Worm (Caenorhabditis elegans): ENCODE results near the gene ttr-23.

The ttr-23 gene

DNA sequence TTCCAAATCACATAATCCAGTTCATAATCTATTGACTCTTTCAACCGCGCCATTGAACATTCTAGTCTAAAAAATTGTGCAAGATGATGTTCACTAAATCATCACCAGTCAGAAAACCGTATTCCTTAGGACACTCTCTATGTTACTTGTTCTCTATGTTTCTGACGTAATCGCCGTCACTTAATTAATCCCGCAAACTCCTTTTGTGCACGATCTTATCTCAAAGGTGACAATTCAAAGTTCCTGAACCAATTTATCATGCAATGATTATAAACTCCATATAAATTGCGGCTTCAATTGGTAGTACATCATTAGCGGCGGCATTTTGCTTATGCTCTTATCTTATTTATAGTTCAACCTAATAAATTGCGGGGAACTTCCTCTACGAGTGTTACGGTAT lies 26.8 kb downstream of the ttr-23 start:
- TF ChIP-seq cnd-1 (tag; optimal IDR thresholded peaks at IDR 0.05) (no peak), mep-1 (tag; optimal IDR thresholded peaks at IDR 0.05) (no peak), ceh-43 (GFP tag; optimal IDR thresholded peaks at IDR 0.05) (no peak), ces-1 (GFP tag; optimal IDR thresholded peaks at IDR 0.05) (no peak), lin-13 (tag; optimal IDR thresholded peaks at IDR 0.05) (no peak), mls-2 (tag; optimal IDR thresholded peaks at IDR 0.05) (no peak)

DNA sequence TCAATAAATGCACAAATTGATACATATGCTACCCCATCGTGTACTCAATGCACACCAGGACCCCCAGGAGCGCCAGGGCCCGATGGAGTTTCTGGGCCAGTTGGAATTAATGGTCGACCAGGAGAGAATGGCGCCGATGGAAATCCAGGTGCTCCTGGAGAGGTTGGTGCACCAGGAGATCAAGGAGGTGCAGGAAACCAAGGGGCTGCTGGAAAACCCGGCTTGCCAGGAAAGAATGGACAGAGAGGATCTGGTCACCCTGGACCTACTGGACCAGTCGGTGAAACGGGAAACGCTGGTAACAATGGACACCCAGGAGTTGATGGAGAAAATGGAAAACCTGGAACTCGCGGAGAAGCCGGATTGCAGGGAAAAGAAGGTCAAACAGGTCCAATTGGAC lies 28.0 kb downstream of the ttr-23 start:
- no peak for TF ChIP-seq lin-32 (GFP tag; optimal IDR thresholded peaks at IDR 0.05)
- TF ChIP-seq cnd-1 (tag; optimal IDR thresholded peaks at IDR 0.05): no peak
- TF ChIP-seq M03D4.4 (tag; optimal IDR thresholded peaks at IDR 0.05): no peak
- no peak for TF ChIP-seq ceh-43 (GFP tag; optimal IDR thresholded peaks at IDR 0.05)
- TF ChIP-seq lsy-2 (tag; optimal IDR thresholded peaks at IDR 0.05): no peak
- no peak for TF ChIP-seq ztf-11 (tag; optimal IDR thresholded peaks at IDR 0.05)
- no peak for TF ChIP-seq unc-62 (GFP tag; optimal IDR thresholded peaks at IDR 0.05)
- no peak for TF ChIP-seq blmp-1 (tag; optimal IDR thresholded peaks at IDR 0.05)
- TF ChIP-seq nhr-12 (tag; optimal IDR thresholded peaks at IDR 0.05): no peak

ce11 chrV:10560621-10561020 lies 29.0 kb downstream of the ttr-23 start, which contains the start of gene col-152:
Gene col-152 (plus strand): TSS chrV:10560921.
- TF ChIP-seq lin-13 (tag; optimal IDR thresholded peaks at IDR 0.05): no peak
- TF ChIP-seq unc-62 (GFP tag; optimal IDR thresholded peaks at IDR 0.05): no peak
- TF ChIP-seq mls-2 (tag; optimal IDR thresholded peaks at IDR 0.05): no peak
- TF ChIP-seq unc-39 (tag; optimal IDR thresholded peaks at IDR 0.05): no peak
- no peak for TF ChIP-seq ceh-39 (tag; optimal IDR thresholded peaks at IDR 0.05)
- TF ChIP-seq tbx-8 (GFP tag; optimal IDR thresholded peaks at IDR 0.05): no peak
- no peak for TF ChIP-seq lin-32 (GFP tag; optimal IDR thresholded peaks at IDR 0.05)
- TF ChIP-seq hlh-1 (tag; optimal IDR thresholded peaks at IDR 0.05): no peak

DNA sequence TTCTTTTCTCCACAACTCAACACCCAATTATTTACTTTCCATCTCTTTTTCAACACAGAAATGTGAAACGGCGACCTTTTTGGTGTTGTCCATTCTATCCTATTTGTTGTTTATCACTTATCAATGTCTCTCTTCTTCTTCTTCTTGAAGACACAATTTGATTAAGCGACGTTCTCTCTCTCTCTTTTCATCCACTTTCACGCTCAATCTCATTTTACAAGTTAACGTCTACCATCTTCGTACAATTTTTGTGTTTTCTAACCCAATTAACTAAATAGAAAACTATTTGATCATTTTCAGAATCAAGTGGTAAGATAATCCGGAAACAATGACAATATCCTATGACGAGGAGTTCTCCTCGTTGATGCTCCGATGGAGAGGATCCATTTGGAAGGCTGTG lies 32.0 kb downstream of the ttr-23 start, which contains the start of gene best-14:
TSS of gene best-14 (plus strand) at position 301 of the 400 bp plus-strand sequence.
- TF ChIP-seq blmp-1 (tag; optimal IDR thresholded peaks at IDR 0.05): no peak
- no peak for TF ChIP-seq sptf-1 (tag; optimal IDR thresholded peaks at IDR 0.05)
- TF ChIP-seq elt-1 (tag; optimal IDR thresholded peaks at IDR 0.05; ENCODE audit: borderline replicate concordance, insufficient read depth): no peak
- no peak for TF ChIP-seq mep-1 (tag; optimal IDR thresholded peaks at IDR 0.05)
- TF ChIP-seq unc-120 (tag; optimal IDR thresholded peaks at IDR 0.05; ENCODE audit: poor library complexity, severe bottlenecking): no peak
- TF ChIP-seq nhr-2 (tag; optimal IDR thresholded peaks at IDR 0.05): no peak
- no peak for TF ChIP-seq ceh-43 (GFP tag; optimal IDR thresholded peaks at IDR 0.05)
- TF ChIP-seq mls-2 (tag; optimal IDR thresholded peaks at IDR 0.05): no peak

ce11 chrV:10557094-10557493 lies 32.6 kb downstream of the ttr-23 start:
- TF ChIP-seq tbx-8 (GFP tag; optimal IDR thresholded peaks at IDR 0.05) (no peak), elt-3 (tag; optimal IDR thresholded peaks at IDR 0.05) (no peak), ces-1 (GFP tag; optimal IDR thresholded peaks at IDR 0.05) (no peak), unc-62 (GFP tag; optimal IDR thresholded peaks at IDR 0.05) (no peak), nhr-12 (tag; optimal IDR thresholded peaks at IDR 0.05) (no peak), hlh-1 (tag; optimal IDR thresholded peaks at IDR 0.05) (no peak), mep-1 (tag; optimal IDR thresholded peaks at IDR 0.05) (no peak), ceh-43 (GFP tag; optimal IDR thresholded peaks at IDR 0.05) (no peak), ham-2 (GFP tag; optimal IDR thresholded peaks at IDR 0.05) (no peak), M03D4.4 (tag; optimal IDR thresholded peaks at IDR 0.05) (no peak), sem-2 (GFP tag; optimal IDR thresholded peaks at IDR 0.05) (no peak), pha-4 (tag; optimal IDR thresholded peaks at IDR 0.05) (no peak), unc-39 (tag; optimal IDR thresholded peaks at IDR 0.05) (no peak), nhr-28 (tag; optimal IDR thresholded peaks at IDR 0.05) (no peak), lin-13 (tag; optimal IDR thresholded peaks at IDR 0.05) (no peak), cnd-1 (tag; optimal IDR thresholded peaks at IDR 0.05) (no peak), nhr-76 (tag; optimal IDR thresholded peaks at IDR 0.05) (no peak), ceh-83 (GFP tag; optimal IDR thresholded peaks at IDR 0.05) (no peak)

DNA sequence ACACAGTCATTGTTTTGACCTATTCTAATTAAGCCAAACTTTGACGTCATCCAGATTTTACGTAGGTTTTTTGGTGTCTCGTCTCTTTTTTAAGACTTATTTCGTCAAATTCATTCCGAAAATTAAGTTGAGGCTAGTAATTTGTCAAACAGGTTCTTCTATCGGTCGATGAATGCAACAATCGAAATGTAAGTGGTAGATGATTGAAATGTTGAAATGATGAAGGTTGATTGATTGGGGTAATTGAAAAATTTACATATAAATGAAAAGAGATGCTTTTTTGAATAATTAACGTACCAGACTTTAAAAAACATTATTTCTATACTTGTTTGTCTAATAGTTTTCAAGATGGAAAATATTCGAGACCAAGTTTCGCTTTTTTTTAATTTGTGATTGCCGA lies 33.3 kb downstream of the ttr-23 start:
- TF ChIP-seq ceh-43 (GFP tag; optimal IDR thresholded peaks at IDR 0.05) (no peak), flh-1 (GFP tag; optimal IDR thresholded peaks at IDR 0.05) (no peak), nhr-12 (tag; optimal IDR thresholded peaks at IDR 0.05) (no peak), nhr-237 (tag; optimal IDR thresholded peaks at IDR 0.05) (no peak), elt-3 (tag; optimal IDR thresholded peaks at IDR 0.05) (no peak), M03D4.4 (tag; optimal IDR thresholded peaks at IDR 0.05) (no peak), nhr-28 (tag; optimal IDR thresholded peaks at IDR 0.05) (no peak)

Data from whole organism, mixed stage, embryonic.